Fruit fly (Drosophila melanogaster) whole organism, adult: ENCODE measurements around the gene CG15056.

Experiments
- CG7101 ChIP-seq: fragments of 200-800 bp; sonication (Bioruptor generic); optimal IDR thresholded peaks from 2 replicates; lab custom pipeline; 2018; ENCODE audit warnings: missing biosample characterization, mild to moderate bottlenecking, missing genetic modification characterization, moderate library complexity
- bab1 ChIP-seq: fragments of 200-800 bp; sonication (Bioruptor generic); optimal IDR thresholded peaks from 3 replicates; lab custom pipeline; 2019; ENCODE audit warnings: missing biosample characterization, mild to moderate bottlenecking, missing genetic modification characterization, moderate library complexity

dm6 chrX:18402564-18402963, 12.7 kb upstream of the CG15056 start:
- TF ChIP-seq bab1 (GFP tag; lab: Kevin White, UChicago) (no peak), CG7101 (tag; lab: Kevin White, UChicago) (no peak)
